Fruit fly (Drosophila melanogaster) whole organism, embryonic: ENCODE results near the gene CG5262.
A peak's percentile ranks its signal among the peaks of the same experiment; 100 is the strongest.

Source experiments
- B-H2 ChIP-seq: fragments of 200-800 bp; sonication (Bioruptor generic); optimal IDR thresholded peaks from 2 replicates; lab custom pipeline; 2018; ENCODE audit warnings: missing biosample characterization, mild to moderate bottlenecking, missing genetic modification characterization
- CG10267 ChIP-seq: fragments of 200-800 bp; sonication (Bioruptor generic); optimal IDR thresholded peaks from 2 replicates; lab custom pipeline; 2018; ENCODE audit warnings: missing biosample characterization, mild to moderate bottlenecking, missing genetic modification characterization, moderate library complexity
- CG10959 ChIP-seq: fragments of 200-800 bp; sonication (Bioruptor generic); IDR thresholded peaks from 2 replicates; pipeline ENCODE4 v1.3.6; 2022; ENCODE audit warnings: missing biosample characterization, missing genetic modification characterization
- CG11085 ChIP-seq: fragments of 200-800 bp; sonication (Bioruptor generic); IDR thresholded peaks from 2 replicates; pipeline ENCODE4 v1.3.6; 2022; ENCODE audit warnings: missing biosample characterization, missing genetic modification characterization
- CG11504 ChIP-seq: fragments of 200-800 bp; sonication (Bioruptor generic); optimal IDR thresholded peaks from 3 replicates; lab custom pipeline; 2019; ENCODE audit warnings: missing biosample characterization, mild to moderate bottlenecking, missing genetic modification characterization, moderate library complexity
- CG1529 ChIP-seq: fragments of 200-800 bp; sonication (Bioruptor generic); optimal IDR thresholded peaks from 3 replicates; lab custom pipeline; 2018; ENCODE audit warnings: missing biosample characterization, missing genetic modification characterization
- CG17612 ChIP-seq: fragments of 200-800 bp; sonication (Bioruptor generic); IDR thresholded peaks from 2 replicates; pipeline ENCODE4 v1.3.6; 2022; ENCODE audit warnings: missing biosample characterization, missing genetic modification characterization
- CG17912 ChIP-seq: fragments of 200-800 bp; sonication (Bioruptor generic); optimal IDR thresholded peaks from 2 replicates; lab custom pipeline; 2018; ENCODE audit warnings: missing biosample characterization, mild to moderate bottlenecking, missing genetic modification characterization
- CG1832 ChIP-seq: fragments of 200-800 bp; sonication (Bioruptor generic); optimal IDR thresholded peaks from 2 replicates; lab custom pipeline; 2017; ENCODE audit warnings: missing biosample characterization, mild to moderate bottlenecking, missing genetic modification characterization, inconsistent platforms
- CG2120 ChIP-seq: fragments of 200-800 bp; sonication (Bioruptor generic); optimal IDR thresholded peaks from 3 replicates; lab custom pipeline; 2016; ENCODE audit warnings: missing biosample characterization, missing genetic modification characterization
- CG2129 ChIP-seq: fragments of 200-800 bp; sonication (Bioruptor generic); IDR thresholded peaks from 2 replicates; pipeline ENCODE4 v1.3.6; 2022; ENCODE audit warnings: missing biosample characterization, missing genetic modification characterization; ENCODE audit not compliant: partially characterized antibody
- CG2199 ChIP-seq: fragments of 200-800 bp; sonication (Bioruptor generic); IDR thresholded peaks from 3 replicates; pipeline ENCODE4 v1.3.6; 2022; ENCODE audit warnings: missing biosample characterization, missing genetic modification characterization
- CG3065 ChIP-seq: fragments of 200-800 bp; sonication (Bioruptor generic); optimal IDR thresholded peaks from 2 replicates; lab custom pipeline; 2016; ENCODE audit warnings: missing biosample characterization, missing genetic modification characterization
- CG31224 ChIP-seq: fragments of 200-800 bp; sonication (Bioruptor generic); IDR thresholded peaks from 2 replicates; pipeline ENCODE4 v1.3.6; 2022; ENCODE audit warnings: missing biosample characterization, missing genetic modification characterization
- CG3407 ChIP-seq: fragments of 200-800 bp; sonication (Bioruptor generic); optimal IDR thresholded peaks from 2 replicates; lab custom pipeline; 2018; ENCODE audit warnings: missing biosample characterization, mild to moderate bottlenecking, missing genetic modification characterization
- CG34224 ChIP-seq: fragments of 200-800 bp; sonication (Bioruptor generic); IDR thresholded peaks from 3 replicates; pipeline ENCODE4 v1.3.6; 2022; ENCODE audit warnings: missing biosample characterization, missing genetic modification characterization; ENCODE audit not compliant: partially characterized antibody
- CG34376 ChIP-seq: fragments of 200-800 bp; sonication (Bioruptor generic); optimal IDR thresholded peaks from 2 replicates; lab custom pipeline; 2018; ENCODE audit warnings: missing biosample characterization, mild to moderate bottlenecking, missing genetic modification characterization
- CG7987 ChIP-seq: fragments of 200-800 bp; sonication (Bioruptor generic); optimal IDR thresholded peaks from 2 replicates; lab custom pipeline; 2018; ENCODE audit warnings: missing biosample characterization, mild to moderate bottlenecking, missing genetic modification characterization, moderate library complexity
- CG8359 ChIP-seq: fragments of 200-800 bp; sonication (Bioruptor generic); optimal IDR thresholded peaks from 2 replicates; lab custom pipeline; 2017; ENCODE audit warnings: missing biosample characterization, mild to moderate bottlenecking, missing genetic modification characterization, borderline replicate concordance
- Camta ChIP-seq: fragments of 200-800 bp; sonication (Bioruptor generic); optimal IDR thresholded peaks from 2 replicates; lab custom pipeline; 2016; ENCODE audit warnings: missing biosample characterization, missing genetic modification characterization
- Chrac-16 ChIP-seq: fragments of 200-800 bp; sonication (Bioruptor generic); optimal IDR thresholded peaks from 3 replicates; lab custom pipeline; 2016; ENCODE audit warnings: missing biosample characterization, missing genetic modification characterization
- CrebB ChIP-seq: fragments of 200-800 bp; sonication (Bioruptor generic); optimal IDR thresholded peaks from 3 replicates; lab custom pipeline; 2018; ENCODE audit warnings: missing biosample characterization, mild to moderate bottlenecking, missing genetic modification characterization
- Deaf1 ChIP-seq: fragments of 200-800 bp; optimal IDR thresholded peaks from 3 replicates; lab custom pipeline; 2019; ENCODE audit warnings: missing biosample characterization, mild to moderate bottlenecking, missing genetic modification characterization, moderate library complexity
- H15 ChIP-seq: fragments of 200-800 bp; sonication (Bioruptor generic); IDR thresholded peaks from 3 replicates; pipeline ENCODE4 v1.3.6; 2022; ENCODE audit warnings: missing biosample characterization, missing genetic modification characterization
- HLH3B ChIP-seq: fragments of 200-800 bp; sonication (Bioruptor generic); IDR thresholded peaks from 2 replicates; pipeline ENCODE4 v1.3.6; 2022; ENCODE audit warnings: missing biosample characterization, missing genetic modification characterization
- Hmx ChIP-seq: fragments of 200-800 bp; sonication (Bioruptor generic); optimal IDR thresholded peaks from 2 replicates; lab custom pipeline; 2016; ENCODE audit warnings: missing biosample characterization, missing genetic modification characterization
- Jarid2 ChIP-seq: fragments of 200-800 bp; sonication (Bioruptor generic); optimal IDR thresholded peaks from 3 replicates; lab custom pipeline; 2017; ENCODE audit warnings: mild to moderate bottlenecking, missing biosample characterization, missing genetic modification reagents, missing genetic modification characterization
- NFAT ChIP-seq: fragments of 200-800 bp; sonication (Bioruptor generic); IDR thresholded peaks from 2 replicates; pipeline ENCODE4 v1.3.6; 2022; ENCODE audit warnings: missing biosample characterization, missing genetic modification characterization
- Opbp ChIP-seq: fragments of 200-800 bp; sonication (Bioruptor generic); IDR thresholded peaks from 3 replicates; pipeline ENCODE4 v1.3.6; 2022; ENCODE audit warnings: missing biosample characterization, missing genetic modification characterization; ENCODE audit not compliant: partially characterized antibody
- Rx ChIP-seq: fragments of 200-800 bp; sonication (Bioruptor generic); IDR thresholded peaks from 2 replicates; pipeline ENCODE4 v1.3.6; 2022; ENCODE audit warnings: missing biosample characterization, missing genetic modification characterization
- Scr ChIP-seq: fragments of 200-800 bp; sonication (Bioruptor generic); IDR thresholded peaks from 2 replicates; pipeline ENCODE4 v1.3.6; 2022; ENCODE audit warnings: missing biosample characterization, missing genetic modification characterization; ENCODE audit not compliant: partially characterized antibody
- Sry-β ChIP-seq: fragments of 200-800 bp; sonication (Bioruptor generic); optimal IDR thresholded peaks from 2 replicates; lab custom pipeline; 2018; ENCODE audit warnings: missing biosample characterization, mild to moderate bottlenecking, missing genetic modification characterization, moderate library complexity
- Xbp1 ChIP-seq: fragments of 200-800 bp; sonication (Bioruptor generic); optimal IDR thresholded peaks from 3 replicates; lab custom pipeline; 2016; ENCODE audit warnings: missing biosample characterization, mild to moderate bottlenecking, missing genetic modification characterization
- YL-1 ChIP-seq: fragments of 200-800 bp; sonication (Bioruptor generic); optimal IDR thresholded peaks from 3 replicates; lab custom pipeline; 2017; ENCODE audit warnings: missing biosample characterization, mild to moderate bottlenecking, missing genetic modification characterization
- cato ChIP-seq: fragments of 200-800 bp; sonication (Bioruptor generic); optimal IDR thresholded peaks from 2 replicates; lab custom pipeline; 2016; ENCODE audit warnings: missing biosample characterization, missing genetic modification characterization, borderline replicate concordance
- dimm ChIP-seq: fragments of 200-800 bp; sonication (Bioruptor generic); IDR thresholded peaks from 2 replicates; pipeline ENCODE4 v1.3.6; 2022; ENCODE audit warnings: missing biosample characterization, missing genetic modification characterization
- eyg ChIP-seq: fragments of 200-800 bp; sonication (Bioruptor generic); optimal IDR thresholded peaks from 3 replicates; lab custom pipeline; 2016; ENCODE audit warnings: missing biosample characterization, missing genetic modification characterization
- fd3F ChIP-seq: fragments of 200-800 bp; sonication (Bioruptor generic); optimal IDR thresholded peaks from 2 replicates; lab custom pipeline; 2018; ENCODE audit warnings: missing biosample characterization, mild to moderate bottlenecking, missing genetic modification characterization, moderate library complexity
- hth ChIP-seq: fragments of >200 bp; optimal IDR thresholded peaks from 2 replicates; lab custom pipeline; 2017; ENCODE audit warnings: inconsistent platforms
- lilli ChIP-seq: fragments of 200-800 bp; sonication (Bioruptor generic); optimal IDR thresholded peaks from 3 replicates; lab custom pipeline; 2016; ENCODE audit warnings: missing biosample characterization, missing genetic modification characterization
- nmo ChIP-seq: fragments of 200-800 bp; sonication (Bioruptor generic); optimal IDR thresholded peaks from 2 replicates; lab custom pipeline; 2018; ENCODE audit warnings: missing biosample characterization, mild to moderate bottlenecking, missing genetic modification characterization, moderate library complexity
- odd ChIP-seq: fragments of 200-800 bp; sonication (Bioruptor generic); optimal IDR thresholded peaks from 2 replicates; lab custom pipeline; 2017; ENCODE audit warnings: missing biosample characterization, mild to moderate bottlenecking, missing genetic modification characterization
- otp ChIP-seq: fragments of 200-800 bp; sonication (Bioruptor generic); IDR thresholded peaks from 3 replicates; pipeline ENCODE4, ENCODE4 v1.3.6; 2022; ENCODE audit warnings: missing biosample characterization, missing genetic modification characterization
- pros ChIP-seq: fragments of 200-800 bp; sonication (Bioruptor generic); optimal IDR thresholded peaks from 3 replicates; lab custom pipeline; 2019; ENCODE audit warnings: missing biosample characterization, mild to moderate bottlenecking, missing genetic modification characterization, moderate library complexity
- schlank ChIP-seq: fragments of 200-800 bp; sonication (Bioruptor generic); optimal IDR thresholded peaks from 2 replicates; lab custom pipeline; 2018; ENCODE audit warnings: missing biosample characterization, mild to moderate bottlenecking, missing genetic modification characterization
- sisA ChIP-seq: fragments of 200-800 bp; sonication (Bioruptor generic); IDR thresholded peaks from 2 replicates; pipeline ENCODE4 v1.3.6; 2022; ENCODE audit warnings: missing biosample characterization, missing genetic modification characterization
- slou ChIP-seq: fragments of 200-800 bp; sonication (Bioruptor generic); optimal IDR thresholded peaks from 3 replicates; lab custom pipeline; 2016; ENCODE audit warnings: missing biosample characterization, missing genetic modification characterization
- ssp ChIP-seq: fragments of 200-800 bp; sonication (Bioruptor generic); IDR thresholded peaks from 2 replicates; pipeline ENCODE4 v1.3.6; 2022; ENCODE audit warnings: missing biosample characterization, missing genetic modification characterization
- z ChIP-seq: fragments of 200-800 bp; sonication (Bioruptor generic); IDR thresholded peaks from 3 replicates; pipeline ENCODE4 v1.3.6; 2022; ENCODE audit warnings: missing biosample characterization, missing genetic modification characterization

The CG5262 gene

dm6 chr3L:20441632-20442469 is 11.6 kb upstream of the CG5262 start, which contains the start of gene CG5910 (continued):
- TF ChIP-seq CG1529 (GFP tag; lab: Kevin White, UChicago): peak; percentile 68
- TF ChIP-seq NFAT (GFP tag; lab: Robert Waterston, UW): no peak
- TF ChIP-seq eyg: no peak
- peak; percentile 79 for TF ChIP-seq fd3F
- TF ChIP-seq CG2129 (GFP tag; lab: Robert Waterston, UW): no peak
- TF ChIP-seq CG31224 (GFP tag; lab: Robert Waterston, UW): peak; percentile 66
- 0 out of 2 replicates have a peak, but pooled peaks have one; percentile 31 for TF ChIP-seq Rx (GFP tag; lab: Robert Waterston, UW)
- TF ChIP-seq CG11085: peak; percentile 64
- peak; percentile 72 for TF ChIP-seq ssp (GFP tag; lab: Robert Waterston, UW)
- peak; percentile 45 for TF ChIP-seq cato (GFP tag; lab: Kevin White, UChicago)
- no peak for TF ChIP-seq Opbp
- 0 out of 2 replicates have a peak, but pooled peaks have one; percentile 18 for TF ChIP-seq dimm (GFP tag; lab: Robert Waterston, UW)
- peak; percentile 73 for TF ChIP-seq CG3065 (GFP tag; lab: Kevin White, UChicago)
- peak; percentile 91 for TF ChIP-seq pros (GFP tag; lab: Kevin White, UChicago)
- TF ChIP-seq Deaf1 (tag; lab: Kevin White, UChicago): peak; percentile 88
- no peak for TF ChIP-seq z (GFP tag; lab: Robert Waterston, UW)
- TF ChIP-seq YL-1 (GFP tag; lab: Kevin White, UChicago): peak; percentile 64
- TF ChIP-seq Hmx (GFP tag; lab: Kevin White, UChicago): no peak
- TF ChIP-seq HLH3B: peak; percentile 76
- peak; percentile 89 for TF ChIP-seq CG10267 (tag; lab: Kevin White, UChicago)
- TF ChIP-seq CG8359: peak; percentile 66
- TF ChIP-seq Scr (GFP tag; lab: Robert Waterston, UW): no peak
- TF ChIP-seq Xbp1 (GFP tag; lab: Kevin White, UChicago): peak; percentile 83
- no peak for TF ChIP-seq hth (lab: Kevin White, UChicago)
- TF ChIP-seq CG11504: peak; percentile 94
- TF ChIP-seq CG1832 (GFP tag; lab: Kevin White, UChicago): no peak
- peak; percentile 32 for TF ChIP-seq schlank (tag; lab: Kevin White, UChicago)
- no peak for TF ChIP-seq CG17912
- TF ChIP-seq CG2199 (GFP tag; lab: Robert Waterston, UW): no peak
- TF ChIP-seq otp: no peak
- peak; percentile 56 for TF ChIP-seq CG7987 (GFP tag; lab: Kevin White, UChicago)
- no peak for TF ChIP-seq CG34224 (GFP tag; lab: Robert Waterston, UW)
- no peak for TF ChIP-seq Sry-β (GFP tag; lab: Kevin White, UChicago)
- TF ChIP-seq CG2120 (GFP tag; lab: Kevin White, UChicago): peak; percentile 72
- TF ChIP-seq CG10959 (GFP tag; lab: Robert Waterston, UW): peak; percentile 43
- peak; percentile 81 for TF ChIP-seq CrebB (tag; lab: Kevin White, UChicago)
- peak; percentile 78 for TF ChIP-seq Chrac-16
- TF ChIP-seq B-H2 (GFP tag; lab: Kevin White, UChicago): peak; percentile 78
- TF ChIP-seq H15: peak; percentile 36; the same call in 1 of the 3 replicates
- peak; percentile 80 for TF ChIP-seq CG34376
- peak; percentile 95 for TF ChIP-seq nmo
- peak; percentile 78 for TF ChIP-seq CG3407 (GFP tag; lab: Kevin White, UChicago)
- TF ChIP-seq Jarid2: peak; percentile 63
- TF ChIP-seq CG17612 (GFP tag; lab: Robert Waterston, UW): peak; percentile 50; the same call in 1 of the 2 replicates
- no peak for TF ChIP-seq Camta (GFP tag; lab: Kevin White, UChicago)
- peak; percentile 84 for TF ChIP-seq sisA
- TF ChIP-seq slou (GFP tag; lab: Kevin White, UChicago): peak; percentile 78
- peak; percentile 87 for TF ChIP-seq odd
- peak; percentile 63 for TF ChIP-seq lilli (GFP tag; lab: Kevin White, UChicago)
